Worm (Caenorhabditis elegans) whole organism, L4/young adult: ENCODE data around the gene ZK622.4.

Experiments used
- W03F9.2 ChIP-seq: fragments of 150-350 bp; optimal IDR thresholded peaks from 2 replicates; lab custom pipeline; 2014; ENCODE audit warnings: missing biosample characterization, missing genetic modification characterization
- dao-5 ChIP-seq: sonication (generic microtip); optimal IDR thresholded peaks from 2 replicates; lab custom pipeline; 2016; ENCODE audit warnings: missing genotype, missing genetic modification characterization, moderate library complexity, missing compliant biosample characterization
- him-1 ChIP-seq: sonication (generic microtip); optimal IDR thresholded peaks from 2 replicates; lab custom pipeline; 2016; ENCODE audit warnings: missing genotype, missing genetic modification reagents, missing genetic modification characterization, missing compliant biosample characterization

DNA sequence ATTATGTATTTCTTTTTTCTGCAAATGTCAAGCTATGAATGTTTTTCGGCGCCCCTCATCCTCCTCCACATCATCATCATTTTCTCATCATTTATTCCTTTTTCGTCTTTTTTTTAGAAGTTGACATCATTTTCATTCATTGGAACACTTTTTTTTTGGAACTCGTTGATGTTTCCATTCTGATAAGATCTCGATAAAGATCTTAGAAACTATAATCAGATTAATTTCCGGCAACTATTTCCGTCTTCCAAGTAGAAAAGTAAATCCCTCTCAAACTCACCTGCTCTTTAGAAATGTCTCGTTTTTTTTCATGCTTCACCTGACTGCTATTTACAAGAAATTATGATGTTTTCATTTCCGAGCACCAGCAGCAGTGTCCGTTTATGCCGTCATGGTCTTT, 36.4 kb downstream of the ZK622.4 start:
- TF ChIP-seq dao-5 (tag; lab: Kevin White, UChicago), result no peak
- TF ChIP-seq him-1, result no peak
- TF ChIP-seq W03F9.2, result no peak
